Fruit fly (Drosophila melanogaster) Kc167 (cell line): ENCODE data around the gene Hsp22.

Source experiments
- Myc ChIP-seq: fragments of >200 bp; optimal IDR thresholded peaks from 2 replicates; lab custom pipeline; 2017; ENCODE audit warnings: missing external identifiers
- Sin3A ChIP-seq: fragments of >200 bp; optimal IDR thresholded peaks from 2 replicates; lab custom pipeline; 2018; ENCODE audit warnings: missing external identifiers
- h ChIP-seq: fragments of >200 bp; optimal IDR thresholded peaks from 3 replicates; lab custom pipeline; 2018; ENCODE audit warnings: missing external identifiers
- insv ChIP-seq: fragments of >200 bp; optimal IDR thresholded peaks from 3 replicates; lab custom pipeline; 2018; ENCODE audit warnings: missing external identifiers
- psq ChIP-seq: fragments of >200 bp; optimal IDR thresholded peaks from 2 replicates; lab custom pipeline; 2017; ENCODE audit warnings: missing external identifiers
- ttk ChIP-seq: sonication (Bioruptor generic); optimal IDR thresholded peaks from 2 replicates; lab custom pipeline; 2017; ENCODE audit warnings: missing external identifiers

The Hsp22 gene

DNA sequence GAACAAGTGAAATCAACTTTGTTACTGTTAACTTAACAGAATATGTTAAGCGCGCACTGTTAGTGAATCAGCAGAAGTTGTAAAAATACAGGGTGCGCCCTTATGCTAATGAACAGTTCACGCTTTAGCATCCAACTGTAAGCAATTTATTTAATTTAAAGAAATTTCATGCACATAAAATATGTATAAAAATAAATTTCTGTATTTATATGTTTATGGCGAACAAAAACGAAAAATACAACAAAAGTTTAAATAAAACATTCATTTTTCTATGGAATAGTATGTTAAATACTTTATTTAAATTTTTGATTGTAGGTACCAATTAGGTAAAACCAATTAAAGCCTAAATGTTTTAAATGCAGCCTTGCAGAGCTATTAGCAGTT lies 51.8 kb downstream of the Hsp22 start:
- no peak for TF ChIP-seq ttk (lab: Kevin White, UChicago)
- no peak for TF ChIP-seq psq (lab: Kevin White, UChicago)
- no peak for TF ChIP-seq insv (lab: Kevin White, UChicago)
- no peak for TF ChIP-seq Myc (lab: Kevin White, UChicago)
- no peak for TF ChIP-seq h (lab: Kevin White, UChicago)
- no peak for TF ChIP-seq Sin3A (lab: Kevin White, UChicago)
